Worm (Caenorhabditis elegans): ENCODE data around the gene str-118.

Gene str-118

ce11 chrV:10087103-10087502 lies 35.1 kb downstream of the str-118 start, which contains the start of gene R04B5.5:
TSS of gene R04B5.5 (plus strand) at chrV:10087480.
- TF ChIP-seq R02D3.7 (tag; optimal IDR thresholded peaks at IDR 0.05) = no peak
- peak; percentile 87 for TF ChIP-seq sma-9 (GFP tag; optimal IDR thresholded peaks at IDR 0.05)
- no peak for TF ChIP-seq sma-9 (tag; optimal IDR thresholded peaks at IDR 0.05)
- TF ChIP-seq nhr-23 (tag; optimal IDR thresholded peaks at IDR 0.05) = no peak
- TF ChIP-seq sma-3 (GFP tag; optimal IDR thresholded peaks at IDR 0.05) = peak; percentile 32
- TF ChIP-seq mdl-1 (tag; optimal IDR thresholded peaks at IDR 0.05) = peak; percentile 15 to 45
- no peak for TF ChIP-seq ztf-4 (tag; optimal IDR thresholded peaks at IDR 0.05)
- TF ChIP-seq fos-1 (tag; optimal IDR thresholded peaks at IDR 0.05) = peak; percentile 69
- peak in 1 of 2 experiments; percentile 39 for TF ChIP-seq lsy-2 (tag; optimal IDR thresholded peaks at IDR 0.05)
- no peak for TF ChIP-seq unc-55 (GFP tag; optimal IDR thresholded peaks at IDR 0.05)
- no peak for TF ChIP-seq nhr-129 (tag; optimal IDR thresholded peaks at IDR 0.05)
- TF ChIP-seq nhr-77 (tag; optimal IDR thresholded peaks at IDR 0.05) = no peak
- peak; percentile 21 for TF ChIP-seq C34F6.9 (tag; optimal IDR thresholded peaks at IDR 0.05)
- TF ChIP-seq nhr-21 (tag; optimal IDR thresholded peaks at IDR 0.05) = peak; percentile 65
- peak; percentile 35 for TF ChIP-seq egl-27 (tag; optimal IDR thresholded peaks at IDR 0.05)
- TF ChIP-seq F13H6.1 (tag; optimal IDR thresholded peaks at IDR 0.05) = peak; percentile 29
- TF ChIP-seq snpc-4 (tag; optimal IDR thresholded peaks at IDR 0.05) = no peak
- no peak for TF ChIP-seq unc-39 (tag; optimal IDR thresholded peaks at IDR 0.05)
- TF ChIP-seq ceh-82 (tag; optimal IDR thresholded peaks at IDR 0.05) = no peak
- peak; percentile 35 for TF ChIP-seq crh-2 (tag; optimal IDR thresholded peaks at IDR 0.05)
- no peak for TF ChIP-seq unc-62 (GFP tag; optimal IDR thresholded peaks at IDR 0.05)
- TF ChIP-seq mbf-1 (tag; optimal IDR thresholded peaks at IDR 0.05) = no peak
- peak; percentile 55 for TF ChIP-seq blmp-1 (tag; optimal IDR thresholded peaks at IDR 0.05; ENCODE audit: insufficient read depth)

ce11 chrV:10090461-10090860 lies 38.5 kb downstream of the str-118 start, which contains the start of gene R04B5.7:
TSS of gene R04B5.7 (minus strand) at chrV:10090561.
- TF ChIP-seq gmeb-1 (tag; optimal IDR thresholded peaks at IDR 0.05) (no peak), nhr-23 (tag; optimal IDR thresholded peaks at IDR 0.05) (no peak), zag-1 (tag; optimal IDR thresholded peaks at IDR 0.05) (no peak), mdl-1 (tag; optimal IDR thresholded peaks at IDR 0.05) (no peak)

ce11 chrV:10091152-10091551 lies 39.2 kb downstream of the str-118 start, which contains the start of gene R04B5.11:
TSS of gene R04B5.11 (minus strand) at chrV:10091252.
- TF ChIP-seq gmeb-1 (tag; optimal IDR thresholded peaks at IDR 0.05) (no peak), sem-4 (tag; optimal IDR thresholded peaks at IDR 0.05) (no peak), skn-1 (tag; optimal IDR thresholded peaks at IDR 0.05) (no peak), unc-39 (tag; optimal IDR thresholded peaks at IDR 0.05) (no peak), mdl-1 (tag; optimal IDR thresholded peaks at IDR 0.05) (no peak), lsy-2 (tag; optimal IDR thresholded peaks at IDR 0.05) (no peak), ama-1 (optimal IDR thresholded peaks at IDR 0.05) (no peak), R02D3.7 (tag; optimal IDR thresholded peaks at IDR 0.05) (no peak)

- TF ChIP-seq nhr-12 (tag; optimal IDR thresholded peaks at IDR 0.05) (no peak), sma-3 (GFP tag; optimal IDR thresholded peaks at IDR 0.05) (no peak), nhr-25 (tag; optimal IDR thresholded peaks at IDR 0.05) (no peak), ZK546.5 (tag; optimal IDR thresholded peaks at IDR 0.05) (no peak), unc-39 (tag; optimal IDR thresholded peaks at IDR 0.05) (no peak), lin-39 (tag; optimal IDR thresholded peaks at IDR 0.05) (no peak), ztf-1 (GFP tag; conservative IDR thresholded peaks at IDR 0.05) (no peak), R02D3.7 (tag; optimal IDR thresholded peaks at IDR 0.05) (no peak), ztf-4 (tag; optimal IDR thresholded peaks at IDR 0.05) (no peak), lsy-2 (tag; optimal IDR thresholded peaks at IDR 0.05) (no peak)
Measured at ce11 chrV:10094374-10094773, 42.4 kb downstream of the str-118 start, which contains the start of gene srd-49. TSS of gene srd-49 (plus strand) at chrV:10094674.

ce11 chrV:10096932-10097331 lies 45.0 kb downstream of the str-118 start:
- peak; percentile 83 for TF ChIP-seq fos-1 (tag; optimal IDR thresholded peaks at IDR 0.05)
- no peak for TF ChIP-seq nhr-11 (tag; optimal IDR thresholded peaks at IDR 0.05)
- no peak for TF ChIP-seq nhr-129 (tag; optimal IDR thresholded peaks at IDR 0.05)
- peak; percentile 32 for TF ChIP-seq crh-2 (tag; optimal IDR thresholded peaks at IDR 0.05)
- TF ChIP-seq nhr-21 (tag; optimal IDR thresholded peaks at IDR 0.05) = no peak
- no peak for TF ChIP-seq unc-62 (GFP tag; optimal IDR thresholded peaks at IDR 0.05)
- TF ChIP-seq nhr-25 (tag; optimal IDR thresholded peaks at IDR 0.05) = no peak
- no peak for TF ChIP-seq elt-1 (tag; optimal IDR thresholded peaks at IDR 0.05)
- TF ChIP-seq mab-5 (tag; optimal IDR thresholded peaks at IDR 0.05) = no peak
- no peak for TF ChIP-seq lin-13 (GFP tag; optimal IDR thresholded peaks at IDR 0.05)
- TF ChIP-seq nhr-77 (tag; optimal IDR thresholded peaks at IDR 0.05) = no peak
- TF ChIP-seq alr-1 (tag; optimal IDR thresholded peaks at IDR 0.05) = no peak
- TF ChIP-seq zag-1 (tag; optimal IDR thresholded peaks at IDR 0.05) = no peak
- TF ChIP-seq Y55F3AM.14 (GFP tag; optimal IDR thresholded peaks at IDR 0.05) = no peak
- peak; percentile 33 for TF ChIP-seq gmeb-1 (tag; optimal IDR thresholded peaks at IDR 0.05)

All from whole organism, L2 larva.